Worm (Caenorhabditis elegans): ENCODE results near the gene C08F11.12.

DNA sequence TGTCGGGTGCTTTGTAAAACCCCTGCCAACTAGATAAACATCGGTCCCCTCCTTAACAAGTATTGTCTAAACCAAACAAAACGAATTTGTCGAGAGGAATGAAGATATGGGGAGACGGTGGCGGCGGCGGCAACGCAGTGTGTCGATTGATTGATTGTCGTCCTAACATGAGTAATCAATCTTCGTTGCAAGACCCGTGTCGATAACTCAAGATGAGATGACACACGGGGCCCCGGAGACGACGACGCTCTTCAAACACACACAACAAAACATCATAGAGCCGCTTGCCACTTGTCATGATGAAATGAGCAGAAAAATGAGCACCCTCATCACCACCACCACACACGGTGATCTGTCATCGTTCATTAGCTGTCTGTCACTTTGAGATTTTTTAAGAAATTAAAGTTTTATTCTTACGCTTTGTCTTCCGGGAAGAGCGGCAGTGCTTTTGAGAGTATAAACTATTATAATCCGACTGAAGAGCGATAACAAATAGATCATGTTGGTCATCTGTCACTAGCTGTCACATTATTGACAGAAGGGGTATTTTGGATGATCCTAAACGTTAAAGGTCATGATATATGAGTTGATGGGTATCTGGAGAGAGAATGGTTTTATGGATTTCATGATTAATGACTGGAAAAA is 44.5 kb upstream of the C08F11.12 start:
- TF ChIP-seq lin-15B (tag; optimal IDR thresholded peaks at IDR 0.05), result no peak
- TF ChIP-seq ztf-11 (tag; optimal IDR thresholded peaks at IDR 0.05), result peak in 1 of 2 experiments; percentile 82
- peak; percentile 10 for TF ChIP-seq blmp-1 (tag; optimal IDR thresholded peaks at IDR 0.05)
- TF ChIP-seq mdl-1 (tag; optimal IDR thresholded peaks at IDR 0.05), result peak in 1 of 2 experiments; percentile 37
- no peak for TF ChIP-seq fos-1 (tag; optimal IDR thresholded peaks at IDR 0.05)
- TF ChIP-seq nhr-12 (tag; optimal IDR thresholded peaks at IDR 0.05), result no peak
- no peak for TF ChIP-seq ztf-4 (tag; optimal IDR thresholded peaks at IDR 0.05)
- TF ChIP-seq ces-1 (GFP tag; optimal IDR thresholded peaks at IDR 0.05), result no peak
- TF ChIP-seq nhr-77 (tag; optimal IDR thresholded peaks at IDR 0.05), result no peak
- peak; percentile 5 for TF ChIP-seq dsc-1 (tag; optimal IDR thresholded peaks at IDR 0.05)
- TF ChIP-seq elt-2 (tag; optimal IDR thresholded peaks at IDR 0.05), result no peak
- no peak for TF ChIP-seq ceh-82 (tag; optimal IDR thresholded peaks at IDR 0.05)
- TF ChIP-seq sup-37 (GFP tag; optimal IDR thresholded peaks at IDR 0.05), result no peak
